Worm (Caenorhabditis elegans): ENCODE data around the gene adt-3.

Gene adt-3

ce11 chrX:3915748-3916147 lies 15.7 kb upstream of the adt-3 start, which contains the start of gene idpp-9:
idpp-9 (minus strand) TSS chrX:3915848.
- TF ChIP-seq swsn-7 (tag; optimal IDR thresholded peaks at IDR 0.05) (no peak), pqm-1 (tag; optimal IDR thresholded peaks at IDR 0.05) (no peak), dpl-1 (GFP tag; optimal IDR thresholded peaks at IDR 0.05) (no peak), elt-3 (tag; optimal IDR thresholded peaks at IDR 0.05) (no peak), ceh-82 (tag; optimal IDR thresholded peaks at IDR 0.05) (no peak), hlh-17 (GFP tag; optimal IDR thresholded peaks at IDR 0.05; ENCODE audit: borderline replicate concordance) (no peak), lin-13 (GFP tag; optimal IDR thresholded peaks at IDR 0.05) (no peak), ztf-11 (tag; optimal IDR thresholded peaks at IDR 0.05) (no peak), irx-1 (tag; optimal IDR thresholded peaks at IDR 0.05) (no peak), nhr-19 (GFP tag; conservative IDR thresholded peaks at IDR 0.05) (no peak), mef-2 (tag; optimal IDR thresholded peaks at IDR 0.05) (no peak), fos-1 (tag; optimal IDR thresholded peaks at IDR 0.05) (no peak), rnt-1 (tag; optimal IDR thresholded peaks at IDR 0.05) (no peak), lin-35 (GFP tag; optimal IDR thresholded peaks at IDR 0.05) (no peak), nhr-76 (tag; optimal IDR thresholded peaks at IDR 0.05) (no peak)

DNA sequence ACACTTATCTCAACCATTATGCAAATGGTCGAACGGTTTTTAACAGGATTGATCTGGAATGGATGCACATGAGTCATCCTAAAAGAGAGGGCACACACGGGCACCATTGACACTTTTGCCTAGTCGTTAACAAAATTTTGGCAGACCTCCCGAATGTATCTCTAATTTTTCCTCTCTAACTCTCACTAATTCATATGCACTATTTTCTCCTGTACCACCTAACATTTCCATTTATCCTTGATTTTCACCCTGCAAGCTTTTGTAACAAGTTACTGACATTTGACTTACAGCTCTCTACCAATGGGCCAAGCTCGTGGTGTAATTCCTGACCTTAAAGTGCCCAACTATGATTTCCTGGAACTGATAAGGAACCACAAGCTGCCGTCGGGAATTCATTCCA lies 14.4 kb upstream of the adt-3 start, which contains the start of gene T22B2.3:
Gene T22B2.3, plus strand, starts transcription at position 301 of the 400 bp plus-strand sequence.
- TF ChIP-seq nhr-19 (GFP tag; conservative IDR thresholded peaks at IDR 0.05) (no peak), aha-1 (tag; optimal IDR thresholded peaks at IDR 0.05) (no peak), nhr-90 (tag; optimal IDR thresholded peaks at IDR 0.05; ENCODE audit: poor library complexity) (no peak), Y116A8C.19 (tag; optimal IDR thresholded peaks at IDR 0.05; ENCODE audit: borderline replicate concordance) (no peak), vab-15 (tag; optimal IDR thresholded peaks at IDR 0.05) (no peak), lin-13 (GFP tag; optimal IDR thresholded peaks at IDR 0.05) (no peak), lin-15B (tag; optimal IDR thresholded peaks at IDR 0.05) (no peak), snu-23 (GFP tag; optimal IDR thresholded peaks at IDR 0.05) (no peak), unc-62 (GFP tag; optimal IDR thresholded peaks at IDR 0.05) (no peak), fkh-10 (GFP tag; optimal IDR thresholded peaks at IDR 0.05) (no peak), nhr-237 (tag; optimal IDR thresholded peaks at IDR 0.05) (no peak), irx-1 (tag; optimal IDR thresholded peaks at IDR 0.05) (no peak), C16A3.4 (tag; optimal IDR thresholded peaks at IDR 0.05) (no peak), nhr-12 (tag; optimal IDR thresholded peaks at IDR 0.05) (no peak), C04F5.9 (tag; optimal IDR thresholded peaks at IDR 0.05) (no peak)

- no peak for TF ChIP-seq nhr-47 (tag; optimal IDR thresholded peaks at IDR 0.05)
- TF ChIP-seq pqm-1 (tag; optimal IDR thresholded peaks at IDR 0.05): no peak
- no peak for TF ChIP-seq nhr-90 (tag; optimal IDR thresholded peaks at IDR 0.05; ENCODE audit: poor library complexity)
- TF ChIP-seq nhr-71 (tag; optimal IDR thresholded peaks at IDR 0.05): no peak
Measured at ce11 chrX:3918182-3918581, 13.3 kb upstream of the adt-3 start.

DNA sequence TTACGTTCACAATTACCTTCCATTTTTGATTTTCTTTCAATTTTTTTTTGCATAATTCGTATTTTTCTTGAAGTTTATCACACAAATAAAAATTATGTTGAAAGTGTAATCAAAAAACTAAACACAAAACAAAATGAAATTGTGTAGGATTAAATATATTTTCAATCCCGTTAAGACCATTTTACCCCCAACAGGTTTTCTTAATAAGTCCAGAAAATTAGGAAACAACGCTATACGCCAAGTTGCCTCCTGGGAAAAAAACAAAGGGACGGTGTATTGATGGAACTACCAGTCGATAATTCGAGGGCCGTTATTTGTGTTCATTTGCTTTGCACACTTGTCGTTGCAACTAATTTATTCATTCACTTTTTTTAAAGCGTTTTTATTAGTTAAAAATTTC lies 11.8 kb upstream of the adt-3 start:
- no peak for TF ChIP-seq mef-2 (tag; optimal IDR thresholded peaks at IDR 0.05)
- TF ChIP-seq hlh-17 (GFP tag; optimal IDR thresholded peaks at IDR 0.05; ENCODE audit: borderline replicate concordance): no peak
- no peak for TF ChIP-seq swsn-7 (tag; optimal IDR thresholded peaks at IDR 0.05)
- TF ChIP-seq efl-3 (GFP tag; optimal IDR thresholded peaks at IDR 0.05): no peak
- TF ChIP-seq nhr-90 (tag; optimal IDR thresholded peaks at IDR 0.05; ENCODE audit: poor library complexity): no peak
- no peak for TF ChIP-seq xbp-1 (tag; optimal IDR thresholded peaks at IDR 0.05)
- TF ChIP-seq tbx-2 (tag; optimal IDR thresholded peaks at IDR 0.05): no peak
- TF ChIP-seq aly-2 (tag; optimal IDR thresholded peaks at IDR 0.05): no peak
- no peak for TF ChIP-seq lir-3 (tag; optimal IDR thresholded peaks at IDR 0.05; ENCODE audit: poor library complexity)
- no peak for TF ChIP-seq ztf-4 (tag; optimal IDR thresholded peaks at IDR 0.05)
- no peak for TF ChIP-seq irx-1 (tag; optimal IDR thresholded peaks at IDR 0.05)
- no peak for TF ChIP-seq jun-1 (tag; optimal IDR thresholded peaks at IDR 0.05)
- no peak for TF ChIP-seq ama-1 (optimal IDR thresholded peaks at IDR 0.05)
- TF ChIP-seq sptf-1 (tag; optimal IDR thresholded peaks at IDR 0.05): no peak
- TF ChIP-seq unc-86 (tag; optimal IDR thresholded peaks at IDR 0.05): no peak
- TF ChIP-seq nhr-28 (tag; optimal IDR thresholded peaks at IDR 0.05): no peak
- no peak for TF ChIP-seq lin-14 (GFP tag; optimal IDR thresholded peaks at IDR 0.05)

All from whole organism, L1 larva.